Fruit fly (Drosophila melanogaster): ENCODE data around the gene stx.
A peak's percentile ranks its signal among the peaks of the same experiment; 100 is the strongest.

Gene stx

dm6 chrX:10737422-10738150, 7.2 kb downstream of the stx start (continued):
- TF ChIP-seq CG17912 (GFP tag; optimal IDR thresholded peaks at IDR 0.05) (peak; percentile 27), pfk (GFP tag; optimal IDR thresholded peaks at IDR 0.05) (no peak), stc (GFP tag; IDR thresholded peaks at IDR 0.05) (peak; percentile 86), CG6254 (GFP tag; optimal IDR thresholded peaks at IDR 0.05) (peak; percentile 79), CG17385 (GFP tag; optimal IDR thresholded peaks at IDR 0.05) (peak; percentile 85), Awh (GFP tag; IDR thresholded peaks at IDR 0.05) (peak; percentile 89), trem (tag; optimal IDR thresholded peaks at IDR 0.05) (peak; percentile 77), Nf-YB (GFP tag; optimal IDR thresholded peaks at IDR 0.05) (peak; percentile 61), CG8290 (GFP tag; optimal IDR thresholded peaks at IDR 0.05) (peak; percentile 9), CG8290 (tag; optimal IDR thresholded peaks at IDR 0.05) (peak in 1 of 2 experiments; percentile 96), oc (tag; optimal IDR thresholded peaks at IDR 0.05) (peak; percentile 90), Meics (GFP tag; optimal IDR thresholded peaks at IDR 0.05) (peak; percentile 86), CG1603 (tag; optimal IDR thresholded peaks at IDR 0.05) (peak; percentile 95), CG34224 (GFP tag; IDR thresholded peaks at IDR 0.05; ENCODE audit: partially characterized antibody) (no peak), crol (GFP tag; IDR thresholded peaks at IDR 0.05) (no peak; the same call in 1 of the 2 replicates), CG7372 (GFP tag; IDR thresholded peaks at IDR 0.05) (peak; percentile 78), gfzf (GFP tag; optimal IDR thresholded peaks at IDR 0.05) (no peak), CG6272 (GFP tag; IDR thresholded peaks at IDR 0.05) (peak; percentile 82), TFAM (GFP tag; optimal IDR thresholded peaks at IDR 0.05) (peak; percentile 35), zen2 (GFP tag; IDR thresholded peaks at IDR 0.05; ENCODE audit: partially characterized antibody) (no peak), usp (GFP tag; optimal IDR thresholded peaks at IDR 0.05) (no peak), maf-S (GFP tag; optimal IDR thresholded peaks at IDR 0.05) (peak; percentile 60), BtbVII (GFP tag; optimal IDR thresholded peaks at IDR 0.05) (peak; percentile 77), pan (optimal IDR thresholded peaks at IDR 0.05) (no peak), pan (GFP tag; optimal IDR thresholded peaks at IDR 0.05 in 1 of 2, IDR thresholded peaks at IDR 0.05 in 1 of 2) (peak in 1 of 2 experiments; percentile 91), dmrt99B (tag; optimal IDR thresholded peaks at IDR 0.05) (peak; percentile 95), HLH54F (GFP tag; optimal IDR thresholded peaks at IDR 0.05) (peak; percentile 84), Abd-B (GFP tag; optimal IDR thresholded peaks at IDR 0.05) (peak; percentile 85), mld (GFP tag; IDR thresholded peaks at IDR 0.05; ENCODE audit: partially characterized antibody) (no peak), Ssrp (tag; optimal IDR thresholded peaks at IDR 0.05) (peak; percentile 88), CG9215 (GFP tag; IDR thresholded peaks at IDR 0.05) (peak; percentile 70), zfh1 (GFP tag; IDR thresholded peaks at IDR 0.05) (peak; percentile 91), dimm (GFP tag; IDR thresholded peaks at IDR 0.05) (peak; percentile 72), CG10431 (GFP tag; optimal IDR thresholded peaks at IDR 0.05) (peak; percentile 45), Gsc (GFP tag; IDR thresholded peaks at IDR 0.05) (no peak; the same call in 1 of the 2 replicates), hbn (GFP tag; IDR thresholded peaks at IDR 0.05; ENCODE audit: partially characterized antibody) (no peak), CG31365 (tag; optimal IDR thresholded peaks at IDR 0.05) (peak; percentile 71), sr (GFP tag; IDR thresholded peaks at IDR 0.05) (peak; percentile 66), Kr (GFP tag; optimal IDR thresholded peaks at IDR 0.05) (no peak), gsb-n (tag; optimal IDR thresholded peaks at IDR 0.05) (peak; percentile 85), cato (GFP tag; optimal IDR thresholded peaks at IDR 0.05; ENCODE audit: borderline replicate concordance) (peak; percentile 40), fru (optimal IDR thresholded peaks at IDR 0.05) (no peak), Oli (tag; optimal IDR thresholded peaks at IDR 0.05) (peak; percentile 90), lilli (GFP tag; optimal IDR thresholded peaks at IDR 0.05) (peak; percentile 76), HmgD (GFP tag; optimal IDR thresholded peaks at IDR 0.05) (peak; percentile 4), gcm2 (GFP tag; optimal IDR thresholded peaks at IDR 0.05) (peak; percentile 59), Sin3A (optimal IDR thresholded peaks at IDR 0.05) (no peak), lov (optimal IDR thresholded peaks at IDR 0.05) (no peak), lov (GFP tag; IDR thresholded peaks at IDR 0.05) (peak; percentile 77; the same call in 2 of the 3 replicates), CG4617 (GFP tag; optimal IDR thresholded peaks at IDR 0.05; ENCODE audit: borderline replicate concordance) (no peak)

All from whole organism, embryonic.